Fruit fly (Drosophila melanogaster): Measurements from ENCODE around the gene Sec16.

Gene Sec16

DNA sequence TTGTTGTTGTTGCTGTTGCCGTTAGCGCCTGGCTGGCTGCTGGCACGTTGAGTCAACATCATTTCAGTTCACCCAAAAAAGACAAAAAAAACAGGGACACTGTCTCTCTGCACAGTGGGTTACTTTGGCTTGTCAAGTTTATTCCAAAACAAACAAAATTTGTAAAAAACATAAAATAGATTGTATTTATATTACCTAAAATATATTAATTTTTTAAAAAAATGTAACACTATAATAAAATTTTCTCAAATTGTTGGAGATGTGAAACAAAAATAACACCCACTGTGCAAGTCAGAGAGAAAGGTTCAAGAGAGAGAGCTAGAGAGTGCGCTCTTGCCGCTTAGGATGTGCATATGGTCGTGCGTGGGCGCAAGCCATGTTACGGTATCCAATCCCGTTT, 28.2 kb upstream of the Sec16 start (continued):
- TF ChIP-seq zen2 (GFP tag; IDR thresholded peaks at IDR 0.05; ENCODE audit: partially characterized antibody) (no peak), nom (GFP tag; optimal IDR thresholded peaks at IDR 0.05) (peak; percentile 37), CG15073 (GFP tag; optimal IDR thresholded peaks at IDR 0.05) (no peak), Gsc (GFP tag; IDR thresholded peaks at IDR 0.05) (0 out of 2 replicates have a peak, but pooled peaks have one; percentile 14), CG18476 (GFP tag; optimal IDR thresholded peaks at IDR 0.05) (peak; percentile 8), CG13775 (GFP tag; optimal IDR thresholded peaks at IDR 0.05) (peak; percentile 60), D19B (GFP tag; optimal IDR thresholded peaks at IDR 0.05) (peak; percentile 53), gcm2 (GFP tag; optimal IDR thresholded peaks at IDR 0.05) (no peak), Spps (tag; optimal IDR thresholded peaks at IDR 0.05) (no peak), wor (GFP tag; IDR thresholded peaks at IDR 0.05) (0 out of 2 replicates have a peak, but pooled peaks have one; percentile 25), ac (GFP tag; optimal IDR thresholded peaks at IDR 0.05) (no peak), CG6254 (GFP tag; optimal IDR thresholded peaks at IDR 0.05) (peak; percentile 33), CG32772 (GFP tag; IDR thresholded peaks at IDR 0.05) (peak; percentile 67), hth (optimal IDR thresholded peaks at IDR 0.05) (no peak), CG2875 (GFP tag; optimal IDR thresholded peaks at IDR 0.05) (peak; percentile 41), Rfx (GFP tag; IDR thresholded peaks at IDR 0.05) (peak; percentile 79), bsh (GFP tag; optimal IDR thresholded peaks at IDR 0.05) (peak in 1 of 2 experiments; percentile 77), Nf-YA (GFP tag; IDR thresholded peaks at IDR 0.05) (no peak), CG30020 (tag; optimal IDR thresholded peaks at IDR 0.05) (no peak), Chrac-16 (GFP tag; optimal IDR thresholded peaks at IDR 0.05) (peak; percentile 46), ERR (GFP tag; optimal IDR thresholded peaks at IDR 0.05) (no peak), CG2199 (GFP tag; IDR thresholded peaks at IDR 0.05) (no peak), CG2116 (GFP tag; optimal IDR thresholded peaks at IDR 0.05) (peak; percentile 15), Lhr (GFP tag; optimal IDR thresholded peaks at IDR 0.05) (no peak), CG8765 (GFP tag; IDR thresholded peaks at IDR 0.05) (0 out of 2 replicates have a peak, but pooled peaks have one; percentile 13), sob (GFP tag; IDR thresholded peaks at IDR 0.05) (peak; percentile 86), Ada2b (GFP tag; IDR thresholded peaks at IDR 0.05) (peak; percentile 82), Hmr (GFP tag; optimal IDR thresholded peaks at IDR 0.05) (peak; percentile 94), emc (GFP tag; optimal IDR thresholded peaks at IDR 0.05) (no peak), knrl (GFP tag; IDR thresholded peaks at IDR 0.05; ENCODE audit: partially characterized antibody) (no peak), vvl (GFP tag; IDR thresholded peaks at IDR 0.05) (peak; percentile 87), CG1792 (GFP tag; optimal IDR thresholded peaks at IDR 0.05) (no peak), CG7556 (GFP tag; optimal IDR thresholded peaks at IDR 0.05) (peak; percentile 89), Gug (GFP tag; IDR thresholded peaks at IDR 0.05) (0 out of 4 replicates have a peak, but pooled peaks have one; percentile 19), Dek (tag; optimal IDR thresholded peaks at IDR 0.05) (peak; percentile 90), pb (GFP tag; optimal IDR thresholded peaks at IDR 0.05) (no peak), peb (GFP tag; IDR thresholded peaks at IDR 0.05) (peak; percentile 39; the same call in 1 of the 2 replicates), Elba2 (GFP tag; optimal IDR thresholded peaks at IDR 0.05) (no peak), CG3995 (GFP tag; optimal IDR thresholded peaks at IDR 0.05) (no peak), CG12659 (GFP tag; optimal IDR thresholded peaks at IDR 0.05) (peak; percentile 74), chm (GFP tag; IDR thresholded peaks at IDR 0.05) (peak; percentile 27; the same call in 1 of the 2 replicates), GATAe (GFP tag; conservative IDR thresholded peaks at IDR 0.05) (no peak), hbn (GFP tag; IDR thresholded peaks at IDR 0.05; ENCODE audit: partially characterized antibody) (no peak), sd (tag; optimal IDR thresholded peaks at IDR 0.05) (peak; percentile 52), dimm (GFP tag; IDR thresholded peaks at IDR 0.05) (peak; percentile 45; the same call in 1 of the 2 replicates), CG2678 (tag; optimal IDR thresholded peaks at IDR 0.05) (peak; percentile 92), CG31441 (GFP tag; IDR thresholded peaks at IDR 0.05) (peak; percentile 84), Lim3 (GFP tag; IDR thresholded peaks at IDR 0.05) (0 out of 2 replicates have a peak, but pooled peaks have one; percentile 31), MESR4 (GFP tag; optimal IDR thresholded peaks at IDR 0.05) (no peak), z (GFP tag; IDR thresholded peaks at IDR 0.05) (no peak), CG14710 (tag; optimal IDR thresholded peaks at IDR 0.05) (peak; percentile 48)
